Fruit fly (Drosophila melanogaster): ENCODE measurements around the gene Wdr82.

The Wdr82 gene

DNA sequence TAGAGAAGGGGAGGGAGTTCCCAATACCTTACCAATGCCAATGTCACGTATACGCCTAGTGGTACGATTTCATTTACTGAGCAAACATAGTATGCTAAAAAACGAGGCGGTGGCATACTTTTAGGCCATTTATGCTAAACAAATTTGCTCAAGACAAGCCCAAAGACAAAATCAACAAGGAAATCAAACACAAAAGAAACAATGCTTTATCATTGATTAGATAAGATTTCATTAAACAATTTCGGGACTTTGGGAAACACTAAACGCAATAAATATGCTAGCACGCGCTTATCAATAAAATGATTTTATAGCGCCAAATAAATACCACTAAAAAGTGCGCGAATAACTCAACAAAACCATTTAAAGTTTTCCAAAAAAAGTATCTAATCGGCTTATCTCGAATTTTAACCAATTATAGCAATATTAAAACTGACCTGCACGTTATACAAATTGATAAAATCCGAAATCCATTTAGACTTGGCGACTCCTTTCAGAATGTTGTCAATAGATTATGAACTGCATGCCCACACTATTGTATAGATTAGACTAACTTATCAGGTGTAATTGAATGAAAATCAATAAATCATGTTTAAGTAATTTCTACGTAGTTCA is 23.6 kb upstream of the Wdr82 start (continued):
- TF ChIP-seq B-H2 (GFP tag; optimal IDR thresholded peaks at IDR 0.05) (peak; percentile 49), Hey (tag; optimal IDR thresholded peaks at IDR 0.05) (peak; percentile 31), Sox100B (GFP tag; optimal IDR thresholded peaks at IDR 0.05) (peak; percentile 8), so (GFP tag; IDR thresholded peaks at IDR 0.05) (0 out of 3 replicates have a peak, but pooled peaks have one; percentile 36), gro (GFP tag; optimal IDR thresholded peaks at IDR 0.05) (peak; percentile 62), Oli (tag; optimal IDR thresholded peaks at IDR 0.05) (peak; percentile 8), CG13424 (tag; optimal IDR thresholded peaks at IDR 0.05) (peak; percentile 31), scrt (GFP tag; optimal IDR thresholded peaks at IDR 0.05) (peak; percentile 49), unpg (GFP tag; optimal IDR thresholded peaks at IDR 0.05) (peak; percentile 46), CG11695 (GFP tag; IDR thresholded peaks at IDR 0.05) (peak; percentile 7; the same call in 1 of the 3 replicates), CG17359 (tag; optimal IDR thresholded peaks at IDR 0.05) (peak; percentile 59), CG8478 (optimal IDR thresholded peaks at IDR 0.05) (no peak), mirr (GFP tag; optimal IDR thresholded peaks at IDR 0.05) (peak; percentile 73), gcm (GFP tag; optimal IDR thresholded peaks at IDR 0.05) (peak; percentile 14), Hr3 (GFP tag; optimal IDR thresholded peaks at IDR 0.05) (no peak), HLH4C (GFP tag; IDR thresholded peaks at IDR 0.05; ENCODE audit: partially characterized antibody) (no peak), PHDP (tag; optimal IDR thresholded peaks at IDR 0.05) (peak; percentile 69), CG6683 (GFP tag; optimal IDR thresholded peaks at IDR 0.05) (peak; percentile 2), CG7987 (GFP tag; optimal IDR thresholded peaks at IDR 0.05) (peak; percentile 44), CG9817 (tag; optimal IDR thresholded peaks at IDR 0.05) (peak; percentile 12), NfI (GFP tag; optimal IDR thresholded peaks at IDR 0.05) (peak; percentile 2), HmgZ (tag; optimal IDR thresholded peaks at IDR 0.05) (peak; percentile 65), Jarid2 (GFP tag; optimal IDR thresholded peaks at IDR 0.05) (peak; percentile 19), Hmr (GFP tag; optimal IDR thresholded peaks at IDR 0.05) (peak; percentile 74), D (optimal IDR thresholded peaks at IDR 0.05) (no peak), D (GFP tag; optimal IDR thresholded peaks at IDR 0.05) (no peak), CG14014 (GFP tag; IDR thresholded peaks at IDR 0.05) (peak; percentile 52; the same call in 1 of the 2 replicates), CG8290 (GFP tag; optimal IDR thresholded peaks at IDR 0.05) (no peak), CG8290 (tag; optimal IDR thresholded peaks at IDR 0.05) (peak in 1 of 2 experiments; percentile 63), her (GFP tag; optimal IDR thresholded peaks at IDR 0.05) (peak; percentile 28), Hsf (GFP tag; optimal IDR thresholded peaks at IDR 0.05) (no peak), Fer1 (GFP tag; optimal IDR thresholded peaks at IDR 0.05) (peak; percentile 75), CG15514 (GFP tag; optimal IDR thresholded peaks at IDR 0.05) (peak; percentile 62), CG18619 (GFP tag; optimal IDR thresholded peaks at IDR 0.05) (peak; percentile 8), Atf6 (GFP tag; IDR thresholded peaks at IDR 0.05) (peak; percentile 76), CrebB (tag; optimal IDR thresholded peaks at IDR 0.05) (peak; percentile 71), ATbp (GFP tag; optimal IDR thresholded peaks at IDR 0.05) (peak; percentile 80), CG12219 (GFP tag; optimal IDR thresholded peaks at IDR 0.05) (peak; percentile 39), CG9727 (GFP tag; optimal IDR thresholded peaks at IDR 0.05) (peak; percentile 16), CG2120 (GFP tag; optimal IDR thresholded peaks at IDR 0.05) (peak; percentile 36), Vsx1 (GFP tag; optimal IDR thresholded peaks at IDR 0.05) (peak; percentile 51), CG15269 (tag; optimal IDR thresholded peaks at IDR 0.05) (peak; percentile 63), Dbx (GFP tag; IDR thresholded peaks at IDR 0.05) (peak; percentile 25; the same call in 1 of the 3 replicates), CG18011 (GFP tag; optimal IDR thresholded peaks at IDR 0.05) (peak; percentile 17), CG7372 (GFP tag; IDR thresholded peaks at IDR 0.05) (peak; percentile 68), org-1 (GFP tag; optimal IDR thresholded peaks at IDR 0.05) (peak; percentile 22), esg (GFP tag; conservative IDR thresholded peaks at IDR 0.05) (no peak), Deaf1 (tag; optimal IDR thresholded peaks at IDR 0.05) (no peak), BtbVII (GFP tag; optimal IDR thresholded peaks at IDR 0.05) (peak; percentile 57)

All from whole organism, embryonic.